Worm (Caenorhabditis elegans): Measurements from ENCODE around the gene ekl-6.

ekl-6 gene

DNA sequence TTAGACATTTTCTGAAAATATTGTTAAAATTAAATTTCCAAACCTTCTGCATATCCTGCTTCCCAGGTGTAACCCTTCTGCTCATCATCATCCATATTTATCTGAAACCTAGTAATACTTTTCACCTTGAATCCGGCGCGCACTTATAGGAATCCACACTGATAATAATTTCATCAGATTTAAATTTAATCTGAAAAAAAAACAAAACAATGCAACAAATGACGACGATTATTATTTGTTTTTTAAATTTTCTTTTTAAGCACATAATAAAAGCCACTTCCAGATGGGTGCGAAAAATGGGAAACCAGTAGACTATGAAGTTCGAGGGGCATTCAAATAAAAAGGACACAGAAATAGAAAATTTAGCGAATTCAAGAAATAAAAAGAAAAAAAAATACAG, 26.5 kb downstream of the ekl-6 start, which contains the start of gene gtf-2H2C:
Gene gtf-2H2C, minus strand, starts transcription at position 101 of the 400 bp plus-strand sequence.
- no peak for TF ChIP-seq W03F9.2 (tag; optimal IDR thresholded peaks at IDR 0.05)
- no peak for TF ChIP-seq dao-5 (tag; optimal IDR thresholded peaks at IDR 0.05)
- TF ChIP-seq him-1 (tag; optimal IDR thresholded peaks at IDR 0.05) = no peak

- no peak for TF ChIP-seq him-1 (tag; optimal IDR thresholded peaks at IDR 0.05)
- TF ChIP-seq dao-5 (tag; optimal IDR thresholded peaks at IDR 0.05) = no peak
- no peak for TF ChIP-seq W03F9.2 (tag; optimal IDR thresholded peaks at IDR 0.05)
Observed at ce11 chrIII:10093093-10093492, 28.9 kb downstream of the ekl-6 start.

DNA sequence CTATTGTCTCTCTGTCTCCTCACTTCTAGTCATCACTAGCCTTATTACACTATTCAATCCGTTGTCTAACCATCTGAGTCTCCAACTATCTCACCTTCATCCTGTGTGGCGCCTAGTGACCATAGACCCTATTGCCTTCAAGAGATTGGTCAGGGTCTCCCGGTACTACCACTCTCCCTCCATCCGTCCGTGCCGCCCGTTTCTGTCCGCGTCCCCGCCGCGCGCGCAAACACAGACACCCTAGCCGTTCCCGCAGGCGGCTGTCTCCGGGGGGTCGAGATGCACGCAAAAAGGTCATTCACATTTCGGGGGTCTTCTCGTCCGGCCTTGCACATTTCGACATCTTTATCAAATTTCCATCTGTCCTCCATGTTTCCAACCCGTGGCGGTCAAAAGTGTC, 30.3 kb downstream of the ekl-6 start:
- TF ChIP-seq dao-5 (tag; optimal IDR thresholded peaks at IDR 0.05) (no peak), W03F9.2 (tag; optimal IDR thresholded peaks at IDR 0.05) (no peak), him-1 (tag; optimal IDR thresholded peaks at IDR 0.05) (no peak)

- TF ChIP-seq dao-5 (tag; optimal IDR thresholded peaks at IDR 0.05) = no peak
- no peak for TF ChIP-seq him-1 (tag; optimal IDR thresholded peaks at IDR 0.05)
- no peak for TF ChIP-seq W03F9.2 (tag; optimal IDR thresholded peaks at IDR 0.05)
Observed at ce11 chrIII:10095377-10095776, 31.2 kb downstream of the ekl-6 start.

ce11 chrIII:10096525-10096972, 32.3 kb downstream of the ekl-6 start:
- TF ChIP-seq dao-5 (tag; optimal IDR thresholded peaks at IDR 0.05) (no peak), him-1 (tag; optimal IDR thresholded peaks at IDR 0.05) (peak; percentile 39), W03F9.2 (tag; optimal IDR thresholded peaks at IDR 0.05) (peak; percentile 66)

ce11 chrIII:10097981-10098380, 33.8 kb downstream of the ekl-6 start, which contains the start of gene spop-1:
Gene spop-1, minus strand, starts transcription at chrIII:10098081.
- TF ChIP-seq W03F9.2 (tag; optimal IDR thresholded peaks at IDR 0.05) (no peak), dao-5 (tag; optimal IDR thresholded peaks at IDR 0.05) (no peak), him-1 (tag; optimal IDR thresholded peaks at IDR 0.05) (no peak)

- no peak for TF ChIP-seq W03F9.2 (tag; optimal IDR thresholded peaks at IDR 0.05)
- no peak for TF ChIP-seq dao-5 (tag; optimal IDR thresholded peaks at IDR 0.05)
- TF ChIP-seq him-1 (tag; optimal IDR thresholded peaks at IDR 0.05) = no peak
Observed at ce11 chrIII:10101352-10101751, 37.1 kb downstream of the ekl-6 start, which contains the start of gene kel-10. Gene kel-10, minus strand, starts transcription at chrIII:10101452.

- TF ChIP-seq W03F9.2 (tag; optimal IDR thresholded peaks at IDR 0.05) = no peak
- no peak for TF ChIP-seq dao-5 (tag; optimal IDR thresholded peaks at IDR 0.05)
- no peak for TF ChIP-seq him-1 (tag; optimal IDR thresholded peaks at IDR 0.05)
Observed at ce11 chrIII:10106390-10106789, 42.2 kb downstream of the ekl-6 start, which contains the start of gene srt-55. Gene srt-55, minus strand, starts transcription at chrIII:10106490.

DNA sequence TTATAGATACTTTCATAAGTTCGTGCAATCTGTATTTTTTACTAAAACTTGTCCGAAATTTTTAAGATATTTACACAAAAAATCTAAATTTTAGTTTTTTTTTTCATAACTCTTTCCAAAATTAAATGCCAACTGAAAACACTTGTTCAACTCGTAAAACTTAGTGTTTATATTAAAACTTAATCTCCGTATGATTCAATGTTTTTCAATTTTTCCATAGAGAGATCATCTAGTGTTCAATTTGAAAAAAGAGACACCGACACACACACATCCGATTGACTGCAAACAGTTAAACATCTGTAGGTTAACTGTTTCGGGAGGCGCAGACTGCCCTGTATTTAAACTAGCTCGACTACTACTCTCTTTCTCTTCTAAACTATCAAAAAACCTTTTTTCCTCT, 44.8 kb downstream of the ekl-6 start, which contains the start of gene T16H12.9:
Gene T16H12.9, plus strand, starts transcription at position 301 of the 400 bp plus-strand sequence.
- no peak for TF ChIP-seq dao-5 (tag; optimal IDR thresholded peaks at IDR 0.05)
- no peak for TF ChIP-seq him-1 (tag; optimal IDR thresholded peaks at IDR 0.05)
- no peak for TF ChIP-seq W03F9.2 (tag; optimal IDR thresholded peaks at IDR 0.05)

ce11 chrIII:10112958-10113357, 48.8 kb downstream of the ekl-6 start, which contains the start of gene vps-29:
Gene vps-29, minus strand, starts transcription at chrIII:10113058.
- TF ChIP-seq dao-5 (tag; optimal IDR thresholded peaks at IDR 0.05) = no peak
- TF ChIP-seq W03F9.2 (tag; optimal IDR thresholded peaks at IDR 0.05) = no peak
- no peak for TF ChIP-seq him-1 (tag; optimal IDR thresholded peaks at IDR 0.05)

ce11 chrIII:10114662-10115061, 50.5 kb downstream of the ekl-6 start, which contains the start of the genes ZK1128.1 and mett-10:
Gene ZK1128.1, minus strand, starts transcription at chrIII:10114760.
Gene mett-10, plus strand, starts transcription at chrIII:10115036.
- TF ChIP-seq dao-5 (tag; optimal IDR thresholded peaks at IDR 0.05) (no peak), W03F9.2 (tag; optimal IDR thresholded peaks at IDR 0.05) (no peak), him-1 (tag; optimal IDR thresholded peaks at IDR 0.05) (no peak)

All from whole organism, L4/young adult.